Fruit fly (Drosophila melanogaster) whole organism, embryonic: Measurements from ENCODE around the gene CG43295.

Experiments
- Abd-B ChIP-seq: fragments of 200-800 bp; sonication (Bioruptor generic); optimal IDR thresholded peaks from 2 replicates; lab custom pipeline; 2018; ENCODE audit warnings: missing biosample characterization, mild to moderate bottlenecking, missing genetic modification characterization, moderate library complexity
- Bteb2 ChIP-seq: fragments of 200-800 bp; sonication (Bioruptor generic); optimal IDR thresholded peaks from 2 replicates; lab custom pipeline; 2016; ENCODE audit warnings: missing biosample characterization, missing genetic modification characterization
- CG10209 ChIP-seq: fragments of 200-800 bp; sonication (Bioruptor generic); optimal IDR thresholded peaks from 3 replicates; lab custom pipeline; 2017; ENCODE audit warnings: missing biosample characterization, mild to moderate bottlenecking, missing genetic modification characterization, missing genetic modification reagents
- CG10274 ChIP-seq: fragments of 200-800 bp; sonication (Bioruptor generic); optimal IDR thresholded peaks from 3 replicates; lab custom pipeline; 2017; ENCODE audit warnings: missing biosample characterization, mild to moderate bottlenecking, missing genetic modification characterization
- CG10431 ChIP-seq: fragments of 200-800 bp; sonication (Bioruptor generic); optimal IDR thresholded peaks from 3 replicates; lab custom pipeline; 2018; ENCODE audit warnings: missing biosample characterization, mild to moderate bottlenecking, missing genetic modification characterization
- CG11504 ChIP-seq: fragments of 200-800 bp; sonication (Bioruptor generic); optimal IDR thresholded peaks from 3 replicates; lab custom pipeline; 2019; ENCODE audit warnings: missing biosample characterization, mild to moderate bottlenecking, missing genetic modification characterization, moderate library complexity
- CG14014 ChIP-seq: fragments of 200-800 bp; sonication (Bioruptor generic); IDR thresholded peaks from 2 replicates; pipeline ENCODE4 v1.3.6; 2022; ENCODE audit warnings: missing biosample characterization, missing genetic modification characterization
- CG17612 ChIP-seq: fragments of 200-800 bp; sonication (Bioruptor generic); IDR thresholded peaks from 2 replicates; pipeline ENCODE4 v1.3.6; 2022; ENCODE audit warnings: missing biosample characterization, missing genetic modification characterization
- CG18619 ChIP-seq: fragments of 200-800 bp; sonication (Bioruptor generic); optimal IDR thresholded peaks from 3 replicates; lab custom pipeline; 2017; ENCODE audit warnings: missing biosample characterization, mild to moderate bottlenecking, missing genetic modification characterization
- CG2199 ChIP-seq: fragments of 200-800 bp; sonication (Bioruptor generic); IDR thresholded peaks from 3 replicates; pipeline ENCODE4 v1.3.6; 2022; ENCODE audit warnings: missing biosample characterization, missing genetic modification characterization
- CG32532 ChIP-seq: fragments of 200-800 bp; sonication (Bioruptor generic); IDR thresholded peaks from 2 replicates; pipeline ENCODE4 v1.3.6; 2022; ENCODE audit warnings: missing biosample characterization, missing genetic modification characterization
- CG34376 ChIP-seq: fragments of 200-800 bp; sonication (Bioruptor generic); optimal IDR thresholded peaks from 2 replicates; lab custom pipeline; 2018; ENCODE audit warnings: missing biosample characterization, mild to moderate bottlenecking, missing genetic modification characterization
- CG3726 ChIP-seq: fragments of 200-800 bp; sonication (Bioruptor generic); IDR thresholded peaks from 3 replicates; pipeline ENCODE4, ENCODE4 v1.3.6; 2022; ENCODE audit warnings: missing biosample characterization, missing genetic modification characterization
- CG4328 ChIP-seq: fragments of 200-800 bp; sonication (Bioruptor generic); optimal IDR thresholded peaks from 3 replicates; lab custom pipeline; 2017; ENCODE audit warnings: missing biosample characterization, missing genetic modification reagents, missing genetic modification characterization
- CG4404 ChIP-seq: fragments of 200-800 bp; sonication (Bioruptor generic); IDR thresholded peaks from 2 replicates; pipeline ENCODE4 v1.3.6; 2022; ENCODE audit warnings: missing biosample characterization, missing genetic modification characterization
- CG5180 ChIP-seq: fragments of 200-800 bp; sonication (Bioruptor generic); optimal IDR thresholded peaks from 3 replicates; lab custom pipeline; 2017; ENCODE audit warnings: missing biosample characterization, missing genetic modification characterization, mild to moderate bottlenecking, moderate library complexity, missing genetic modification reagents
- CG6689 ChIP-seq: fragments of 200-800 bp; sonication (Bioruptor generic); IDR thresholded peaks from 2 replicates; pipeline ENCODE4 v1.3.6; 2022; ENCODE audit warnings: missing biosample characterization, missing genetic modification characterization
- CG7556 ChIP-seq: fragments of 200-800 bp; sonication (Bioruptor generic); optimal IDR thresholded peaks from 2 replicates; lab custom pipeline; 2017; ENCODE audit warnings: missing biosample characterization, mild to moderate bottlenecking, missing genetic modification characterization
- CG7839 ChIP-seq: fragments of 200-800 bp; sonication (Bioruptor generic); optimal IDR thresholded peaks from 3 replicates; lab custom pipeline; 2018; ENCODE audit warnings: missing biosample characterization, mild to moderate bottlenecking, missing genetic modification characterization, moderate library complexity
- CG8290 ChIP-seq, 3 experiments: fragments of 200-800 bp; sonication (Bioruptor generic); optimal IDR thresholded peaks; 2 replicates each; lab custom pipeline; 2016 to 2019; ENCODE audit warnings: missing biosample characterization in 3 of 3, missing genetic modification characterization in 3 of 3, mild to moderate bottlenecking in 2 of 3, moderate library complexity in 1 of 3
- CG8924 ChIP-seq: fragments of 200-800 bp; optimal IDR thresholded peaks from 3 replicates; lab custom pipeline; 2019; ENCODE audit warnings: missing biosample characterization, mild to moderate bottlenecking, missing genetic modification characterization, moderate library complexity
- CG9437 ChIP-seq: fragments of 200-800 bp; sonication (Bioruptor generic); optimal IDR thresholded peaks from 2 replicates; lab custom pipeline; 2018; ENCODE audit warnings: missing biosample characterization, mild to moderate bottlenecking, missing genetic modification characterization
- CTCF ChIP-seq: fragments of 200-800 bp; sonication (Bioruptor generic); optimal IDR thresholded peaks from 2 replicates; lab custom pipeline; 2017; ENCODE audit warnings: missing biosample characterization, mild to moderate bottlenecking, missing genetic modification characterization, moderate library complexity
- Chrac-16 ChIP-seq: fragments of 200-800 bp; sonication (Bioruptor generic); optimal IDR thresholded peaks from 3 replicates; lab custom pipeline; 2016; ENCODE audit warnings: missing biosample characterization, missing genetic modification characterization
- Ets65A ChIP-seq: fragments of 200-800 bp; sonication (Bioruptor generic); peaks from one replicate; lab custom pipeline; 2016; ENCODE audit warnings: missing biosample characterization, missing genetic modification characterization
- Fer3 ChIP-seq: fragments of 200-800 bp; sonication (Bioruptor generic); optimal IDR thresholded peaks from 2 replicates; lab custom pipeline; 2018; ENCODE audit warnings: missing biosample characterization, mild to moderate bottlenecking, missing genetic modification characterization, moderate library complexity
- HLH3B ChIP-seq: fragments of 200-800 bp; sonication (Bioruptor generic); IDR thresholded peaks from 2 replicates; pipeline ENCODE4 v1.3.6; 2022; ENCODE audit warnings: missing biosample characterization, missing genetic modification characterization
- HLH54F ChIP-seq: fragments of 200-800 bp; sonication (Bioruptor generic); optimal IDR thresholded peaks from 3 replicates; lab custom pipeline; 2016; ENCODE audit warnings: missing biosample characterization, missing genetic modification characterization
- Hsf ChIP-seq: fragments of 200-800 bp; sonication (Bioruptor generic); optimal IDR thresholded peaks from 3 replicates; lab custom pipeline; 2016; ENCODE audit warnings: missing biosample characterization, missing genetic modification characterization
- Med ChIP-seq: fragments of 200-800 bp; sonication (Bioruptor generic); peaks from one replicate; lab custom pipeline; 2016; ENCODE audit warnings: missing biosample characterization, missing genetic modification characterization, mild to moderate bottlenecking, inconsistent platforms, moderate library complexity
- PHDP ChIP-seq: fragments of 200-800 bp; sonication (Bioruptor generic); optimal IDR thresholded peaks from 3 replicates; lab custom pipeline; 2018; ENCODE audit warnings: missing biosample characterization, mild to moderate bottlenecking, missing genetic modification characterization, moderate library complexity
- Sox102F ChIP-seq: fragments of 200-800 bp; sonication (Bioruptor generic); optimal IDR thresholded peaks from 2 replicates; lab custom pipeline; 2018; ENCODE audit warnings: missing biosample characterization, mild to moderate bottlenecking, missing genetic modification characterization, moderate library complexity
- bcd ChIP-seq: fragments of 200-800 bp; sonication (Bioruptor generic); optimal IDR thresholded peaks from 2 replicates; lab custom pipeline; 2017; ENCODE audit warnings: missing biosample characterization, mild to moderate bottlenecking, missing genetic modification characterization
- cg ChIP-seq: fragments of 200-800 bp; sonication (Bioruptor generic); optimal IDR thresholded peaks from 3 replicates; lab custom pipeline; 2019; ENCODE audit warnings: missing biosample characterization, mild to moderate bottlenecking, missing genetic modification characterization, moderate library complexity
- fd96Cb ChIP-seq: fragments of 200-800 bp; sonication (Bioruptor generic); optimal IDR thresholded peaks from 2 replicates; lab custom pipeline; 2018; ENCODE audit warnings: missing biosample characterization, mild to moderate bottlenecking, missing genetic modification characterization, moderate library complexity
- ftz-f1 ChIP-seq: fragments of 200-800 bp; sonication (Bioruptor generic); optimal IDR thresholded peaks from 2 replicates; lab custom pipeline; 2016; ENCODE audit warnings: missing biosample characterization, missing genetic modification characterization
- fu2 ChIP-seq: fragments of 200-800 bp; sonication (Bioruptor generic); optimal IDR thresholded peaks from 2 replicates; lab custom pipeline; 2016; ENCODE audit warnings: missing biosample characterization, missing genetic modification characterization
- gt ChIP-seq: fragments of 200-800 bp; sonication (Bioruptor generic); IDR thresholded peaks from 2 replicates; pipeline ENCODE4 v1.3.6; 2022; ENCODE audit warnings: missing biosample characterization, missing genetic modification characterization
- ind ChIP-seq: fragments of 200-800 bp; sonication (Bioruptor generic); optimal IDR thresholded peaks from 3 replicates; lab custom pipeline; 2016; ENCODE audit warnings: missing biosample characterization, missing genetic modification characterization
- mam ChIP-seq: fragments of 200-800 bp; sonication (Bioruptor generic); optimal IDR thresholded peaks from 3 replicates; lab custom pipeline; 2016; ENCODE audit warnings: missing biosample characterization, missing genetic modification characterization
- mirr ChIP-seq: fragments of 200-800 bp; sonication (Bioruptor generic); optimal IDR thresholded peaks from 3 replicates; lab custom pipeline; 2018; ENCODE audit warnings: missing biosample characterization, mild to moderate bottlenecking, missing genetic modification characterization
- nerfin-1 ChIP-seq: fragments of 200-800 bp; sonication (Bioruptor generic); optimal IDR thresholded peaks from 3 replicates; lab custom pipeline; 2019; ENCODE audit warnings: missing biosample characterization, mild to moderate bottlenecking, missing genetic modification characterization, moderate library complexity
- org-1 ChIP-seq: fragments of 200-800 bp; sonication (Bioruptor generic); optimal IDR thresholded peaks from 2 replicates; lab custom pipeline; 2017; ENCODE audit warnings: missing biosample characterization, missing genetic modification characterization
- pan ChIP-seq, 4 experiments: fragments of >200 bp in 3 of 4; fragments of 200-800 bp in 1 of 4; sonication (Bioruptor generic) in 1 of 4; optimal IDR thresholded peaks in 3 of 4; IDR thresholded peaks in 1 of 4; 2 replicates each; pipeline versions ENCODE4 v1.3.6 to Lab custom; 2017 to 2022; ENCODE audit warnings: missing biosample characterization in 2 of 4, missing genetic modification characterization in 2 of 4, mixed read lengths in 1 of 4
- row ChIP-seq: fragments of 200-800 bp; sonication (Bioruptor generic); IDR thresholded peaks from 3 replicates; pipeline ENCODE4 v1.3.6; 2022; ENCODE audit warnings: missing biosample characterization, missing genetic modification characterization
- sd ChIP-seq: fragments of 200-800 bp; sonication (Bioruptor generic); optimal IDR thresholded peaks from 3 replicates; lab custom pipeline; 2018; ENCODE audit warnings: missing biosample characterization, mild to moderate bottlenecking, missing genetic modification characterization, moderate library complexity
- shn ChIP-seq: fragments of 200-800 bp; sonication (Bioruptor generic); optimal IDR thresholded peaks from 3 replicates; lab custom pipeline; 2016; ENCODE audit warnings: missing biosample characterization, missing genetic modification characterization
- slbo ChIP-seq: fragments of 200-800 bp; sonication (Bioruptor generic); IDR thresholded peaks from 2 replicates; pipeline ENCODE4 v1.3.6; 2022; ENCODE audit warnings: missing biosample characterization, missing genetic modification characterization
- slp2 ChIP-seq: fragments of 200-800 bp; sonication (Bioruptor generic); optimal IDR thresholded peaks from 2 replicates; lab custom pipeline; 2016; ENCODE audit warnings: missing biosample characterization, missing genetic modification characterization

Gene CG43295

DNA sequence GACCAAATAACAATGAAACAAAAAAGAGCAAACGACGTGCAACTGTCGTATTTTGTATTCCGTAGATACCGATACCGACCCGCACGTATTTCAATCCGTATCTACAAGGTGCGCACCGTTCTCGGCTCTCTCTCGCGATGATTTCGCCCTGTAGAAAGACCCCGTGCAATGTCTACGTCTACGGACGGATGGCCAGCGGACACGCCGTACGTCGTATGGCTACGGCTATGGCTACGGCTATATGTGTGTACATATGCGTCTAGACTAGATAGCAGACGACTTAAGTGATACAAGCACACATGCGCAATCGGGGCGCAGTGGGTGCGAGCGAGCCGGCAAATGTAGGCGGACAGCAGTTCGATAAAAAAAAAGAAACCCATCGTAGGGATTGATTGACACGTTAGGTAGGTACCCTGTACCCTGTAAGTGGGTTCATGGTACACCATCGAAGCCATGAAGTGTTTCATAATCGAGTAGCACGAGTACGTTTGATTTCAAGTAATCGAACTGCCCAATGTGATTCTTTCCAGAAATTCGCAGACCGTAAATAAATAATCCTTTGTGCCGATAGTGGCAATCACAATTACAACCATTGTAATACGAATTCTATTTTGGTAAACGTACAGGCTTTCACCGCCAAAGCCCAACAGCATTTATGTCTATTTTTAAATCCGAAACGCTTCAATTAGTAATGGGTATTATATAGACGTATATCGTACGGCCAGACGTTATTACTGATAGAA is 43.9 kb downstream of the CG43295 start (continued):
- TF ChIP-seq CTCF (no peak), org-1 (GFP tag; lab: Kevin White, UChicago) (peak; percentile 33), shn (peak; percentile 19), Abd-B (GFP tag; lab: Kevin White, UChicago) (no peak), CG5180 (GFP tag; lab: Kevin White, UChicago) (no peak), CG11504 (peak; percentile 44), CG3726 (GFP tag; lab: Robert Waterston, UW) (no peak), CG18619 (GFP tag; lab: Kevin White, UChicago) (peak; percentile 41), CG10209 (peak; percentile 21), ftz-f1 (peak; percentile 30), CG7839 (tag; lab: Kevin White, UChicago) (peak; percentile 70), CG14014 (GFP tag; lab: Robert Waterston, UW) (0 out of 2 replicates have a peak, but pooled peaks have one; percentile 11), slp2 (GFP tag; lab: Kevin White, UChicago) (peak; percentile 13), Fer3 (tag; lab: Kevin White, UChicago) (peak; percentile 17), sd (tag; lab: Kevin White, UChicago) (peak; percentile 28), CG17612 (no peak), CG8290 (GFP tag; optimal IDR thresholded peaks at IDR 0.05; lab: Kevin White, UChicago) (no peak), CG8290 (tag; optimal IDR thresholded peaks at IDR 0.05; lab: Kevin White, UChicago) (peak in 1 of 2 experiments; percentile 32), row (peak; percentile 80), PHDP (peak; percentile 17), pan (optimal IDR thresholded peaks at IDR 0.05; lab: Kevin White, UChicago) (no peak), pan (GFP tag; optimal IDR thresholded peaks at IDR 0.05 in 1 of 2, IDR thresholded peaks at IDR 0.05 in 1 of 2) (peak in 1 of 2 experiments; percentile 26), Ets65A (GFP tag; lab: Kevin White, UChicago) (peak; percentile 72), CG32532 (peak; percentile 37), ind (no peak), CG9437 (peak; percentile 53), CG7556 (GFP tag; lab: Kevin White, UChicago) (peak; percentile 52), mam (peak; percentile 22), Chrac-16 (peak; percentile 34), fu2 (GFP tag; lab: Kevin White, UChicago) (peak; percentile 32), CG34376 (GFP tag; lab: Kevin White, UChicago) (peak; percentile 31), mirr (peak; percentile 90), cg (peak; percentile 35), gt (no peak), Sox102F (GFP tag; lab: Kevin White, UChicago) (no peak), CG4328 (GFP tag; lab: Kevin White, UChicago) (peak; percentile 27), Hsf (peak; percentile 31), CG10431 (GFP tag; lab: Kevin White, UChicago) (no peak), bcd (peak; percentile 29), fd96Cb (tag; lab: Kevin White, UChicago) (peak; percentile 10), CG4404 (GFP tag; lab: Robert Waterston, UW) (no peak), slbo (GFP tag; lab: Robert Waterston, UW) (0 out of 2 replicates have a peak, but pooled peaks have one; percentile 24), CG10274 (GFP tag; lab: Kevin White, UChicago) (peak; percentile 16), Med (GFP tag; lab: Kevin White, UChicago) (peak; percentile 94), CG8924 (tag; lab: Kevin White, UChicago) (peak; percentile 23), nerfin-1 (no peak), CG2199 (peak; percentile 68; the same call in 1 of the 3 replicates), HLH3B (no peak), HLH54F (peak; percentile 6), CG6689 (GFP tag; lab: Robert Waterston, UW) (0 out of 2 replicates have a peak, but pooled peaks have one; percentile 25), Bteb2 (GFP tag; lab: Kevin White, UChicago) (peak; percentile 16)
